Worm (Caenorhabditis elegans): ENCODE data around the gene F58A6.9.
"Not testable (repeated sequence)": the region's sequence is repeated elsewhere in the genome, so short reads cannot be mapped to it uniquely, and the experiment has no call there.

- not testable (repeated sequence) for TF ChIP-seq bed-2 (GFP tag; IDR thresholded peaks at IDR 0.05); somi-1 (GFP tag; optimal IDR thresholded peaks at IDR 0.05); F23B12.7 (tag; optimal IDR thresholded peaks at IDR 0.05; ENCODE audit: insufficient read depth); gei-17 (GFP tag; optimal IDR thresholded peaks at IDR 0.05); Y67H2A.10 (GFP tag; conservative IDR thresholded peaks at IDR 0.05)
Observed at ce11 chrII:5158774-5159173, at the start of gene F58A6.9.
